Worm (Caenorhabditis elegans) whole organism, L1 larva: ENCODE measurements around the gene faah-3.

Experiments used
- C04F5.9 ChIP-seq: sonication (generic microtip); optimal IDR thresholded peaks from 2 replicates; lab custom pipeline; 2016; ENCODE audit warnings: missing genetic modification characterization, missing compliant biosample characterization
- C16A3.4 ChIP-seq: fragments of 150-350 bp; optimal IDR thresholded peaks from 2 replicates; lab custom pipeline; 2014; ENCODE audit warnings: missing biosample characterization, missing genetic modification characterization
- alr-1 ChIP-seq: fragments of 200-800 bp; sonication (Bioruptor generic); optimal IDR thresholded peaks from 2 replicates; lab custom pipeline; 2018; ENCODE audit warnings: borderline replicate concordance, mild to moderate bottlenecking, missing genetic modification characterization, missing compliant biosample characterization
- aly-2 ChIP-seq: fragments of 150-350 bp; optimal IDR thresholded peaks from 2 replicates; lab custom pipeline; 2014; ENCODE audit warnings: missing biosample characterization, missing genetic modification characterization
- blmp-1 ChIP-seq: fragments of 150-350 bp; optimal IDR thresholded peaks from 2 replicates; lab custom pipeline; 2014; ENCODE audit warnings: missing biosample characterization, missing genetic modification characterization
- ceh-82 ChIP-seq, 3 experiments: fragments of 150-350 bp in 1 of 3; sonication (generic microtip) in 2 of 3; optimal IDR thresholded peaks; 2 replicates each; lab custom pipeline; 2014 to 2017; ENCODE audit warnings: missing biosample characterization in 3 of 3, missing genetic modification characterization in 3 of 3
- ceh-88 ChIP-seq: fragments of 200-800 bp; sonication (Bioruptor generic); IDR thresholded peaks from 2 replicates; pipeline ENCODE4 v1.3.6; 2022; ENCODE audit warnings: missing genetic modification characterization, missing compliant biosample characterization
- ceh-90 ChIP-seq: sonication (generic microtip); optimal IDR thresholded peaks from 2 replicates; lab custom pipeline; 2016; ENCODE audit warnings: missing genetic modification characterization, missing compliant biosample characterization
- dpl-1 ChIP-seq, 3 experiments: fragments of 150-350 bp in 2 of 3; sonication (generic microtip) in 1 of 3; optimal IDR thresholded peaks; 2 replicates each; lab custom pipeline; 2014 to 2017; ENCODE audit warnings: missing biosample characterization in 3 of 3, missing genetic modification characterization in 3 of 3, missing genetic modification reagents in 3 of 3
- dsc-1 ChIP-seq: sonication (generic microtip); optimal IDR thresholded peaks from 2 replicates; lab custom pipeline; 2016; ENCODE audit warnings: mild to moderate bottlenecking, missing genetic modification characterization, missing compliant biosample characterization
- efl-1 ChIP-seq, 4 experiments: fragments of 150-350 bp; optimal IDR thresholded peaks in 3 of 4; peaks in 1 of 4; 1 replicate in 1 of 4; 2 replicates in 3 of 4; lab custom pipeline; 2014; ENCODE audit warnings: missing biosample characterization in 2 of 4, missing genetic modification characterization in 2 of 4, missing genetic modification reagents in 2 of 4
- egl-13 ChIP-seq: sonication (generic microtip); optimal IDR thresholded peaks from 2 replicates; lab custom pipeline; 2016; ENCODE audit warnings: missing genotype, missing genetic modification reagents, missing genetic modification characterization, missing compliant biosample characterization
- elt-2 ChIP-seq: sonication (generic microtip); optimal IDR thresholded peaks from 2 replicates; lab custom pipeline; 2016; ENCODE audit warnings: missing genetic modification characterization, mild to moderate bottlenecking, inconsistent platforms, missing compliant biosample characterization, missing genetic modification reagents
- grh-1 ChIP-seq: fragments of 200-800 bp; sonication (Bioruptor generic); IDR thresholded peaks from 2 replicates; pipeline ENCODE4 v1.3.6; 2022; ENCODE audit warnings: missing genetic modification reagents, missing genetic modification characterization, missing compliant biosample characterization
- hlh-17 ChIP-seq: fragments of 200-800 bp; sonication (Bioruptor generic); optimal IDR thresholded peaks from 2 replicates; lab custom pipeline; 2018; ENCODE audit warnings: missing genetic modification characterization, mild to moderate bottlenecking, missing compliant biosample characterization, moderate library complexity, borderline replicate concordance
- hpl-2 ChIP-seq: fragments of 150-350 bp; optimal IDR thresholded peaks from 2 replicates; lab custom pipeline; 2014; ENCODE audit warnings: missing biosample characterization, missing genetic modification reagents, missing genetic modification characterization
- irx-1 ChIP-seq: sonication (generic microtip); optimal IDR thresholded peaks from 2 replicates; lab custom pipeline; 2016; ENCODE audit warnings: missing genetic modification characterization, missing compliant biosample characterization
- isw-1 ChIP-seq: fragments of 200-800 bp; sonication (Bioruptor generic); IDR thresholded peaks from 2 replicates; pipeline ENCODE4 v1.3.6; 2022; ENCODE audit warnings: missing genetic modification characterization, missing compliant biosample characterization
- jun-1 ChIP-seq: fragments of 150-350 bp; optimal IDR thresholded peaks from 2 replicates; lab custom pipeline; 2014; ENCODE audit warnings: missing biosample characterization, missing genetic modification reagents, missing genetic modification characterization
- lin-13 ChIP-seq: fragments of 150-350 bp; optimal IDR thresholded peaks from 2 replicates; lab custom pipeline; 2014; ENCODE audit warnings: missing biosample characterization, missing genetic modification reagents, missing genetic modification characterization
- lin-35 ChIP-seq, 2 experiments: fragments of 150-350 bp; optimal IDR thresholded peaks; 2 replicates each; lab custom pipeline; 2014; ENCODE audit warnings: missing biosample characterization in 2 of 2, missing genetic modification characterization in 2 of 2, missing genetic modification reagents in 2 of 2
- lin-39 ChIP-seq: fragments of 150-350 bp; optimal IDR thresholded peaks from 2 replicates; lab custom pipeline; 2014; ENCODE audit warnings: missing biosample characterization, missing genetic modification reagents, missing genetic modification characterization
- lsy-2 ChIP-seq, 2 experiments: fragments of 150-350 bp; optimal IDR thresholded peaks; 2 replicates each; lab custom pipeline; 2014; ENCODE audit warnings: missing biosample characterization in 2 of 2, missing genetic modification characterization in 2 of 2
- mdl-1 ChIP-seq, 2 experiments: fragments of 150-350 bp; optimal IDR thresholded peaks; 2 replicates each; lab custom pipeline; 2014 to 2017; ENCODE audit warnings: missing biosample characterization in 2 of 2, missing genetic modification characterization in 2 of 2, inconsistent platforms in 1 of 2
- mep-1 ChIP-seq: fragments of 150-350 bp; optimal IDR thresholded peaks from 2 replicates; lab custom pipeline; 2014; ENCODE audit warnings: missing biosample characterization, missing genetic modification characterization
- nhr-11 ChIP-seq: fragments of 150-350 bp; optimal IDR thresholded peaks from 2 replicates; lab custom pipeline; 2014; ENCODE audit warnings: missing biosample characterization, missing genetic modification characterization
- nhr-12 ChIP-seq: sonication (generic microtip); optimal IDR thresholded peaks from 2 replicates; lab custom pipeline; 2017; ENCODE audit warnings: missing biosample characterization, missing genetic modification characterization
- nhr-19 ChIP-seq: fragments of 200-800 bp; sonication (Bioruptor generic); conservative IDR thresholded peaks from 2 replicates; pipeline ENCODE4 v1.3.6; 2022; ENCODE audit warnings: missing genetic modification characterization, missing compliant biosample characterization
- nhr-20 ChIP-seq: sonication (generic microtip); optimal IDR thresholded peaks from 2 replicates; lab custom pipeline; 2016; ENCODE audit warnings: mild to moderate bottlenecking, missing genetic modification characterization, missing compliant biosample characterization
- nhr-28 ChIP-seq: fragments of 150-350 bp; optimal IDR thresholded peaks from 2 replicates; lab custom pipeline; 2014; ENCODE audit warnings: missing biosample characterization, missing genetic modification characterization
- nhr-47 ChIP-seq: sonication (generic microtip); optimal IDR thresholded peaks from 2 replicates; lab custom pipeline; 2016; ENCODE audit warnings: mild to moderate bottlenecking, missing genetic modification characterization, moderate library complexity, missing compliant biosample characterization
- nhr-71 ChIP-seq: sonication (generic microtip); optimal IDR thresholded peaks from 2 replicates; lab custom pipeline; 2016; ENCODE audit warnings: mild to moderate bottlenecking, missing genetic modification characterization, moderate library complexity, missing compliant biosample characterization
- nhr-85 ChIP-seq: sonication (generic microtip); peaks from one replicate; lab custom pipeline; 2016; ENCODE audit warnings: missing genetic modification characterization, inconsistent platforms, missing compliant biosample characterization
- pax-3 ChIP-seq: fragments of 200-800 bp; sonication (Bioruptor generic); optimal IDR thresholded peaks from 2 replicates; lab custom pipeline; 2018; ENCODE audit warnings: mild to moderate bottlenecking, missing genetic modification characterization, moderate library complexity, missing compliant biosample characterization
- skn-1 ChIP-seq: fragments of 150-350 bp; optimal IDR thresholded peaks from 2 replicates; lab custom pipeline; 2014; ENCODE audit warnings: missing biosample characterization, missing genetic modification characterization
- snu-23 ChIP-seq: sonication (generic microtip); optimal IDR thresholded peaks from 2 replicates; lab custom pipeline; 2016; ENCODE audit warnings: missing genetic modification characterization, missing compliant biosample characterization
- sox-4 ChIP-seq: sonication (generic microtip); optimal IDR thresholded peaks from 2 replicates; lab custom pipeline; 2016; ENCODE audit warnings: missing genetic modification characterization, missing compliant biosample characterization
- sptf-1 ChIP-seq: fragments of 150-350 bp; optimal IDR thresholded peaks from 2 replicates; lab custom pipeline; 2014; ENCODE audit warnings: missing biosample characterization, missing genetic modification characterization
- swsn-7 ChIP-seq: sonication (generic microtip); optimal IDR thresholded peaks from 2 replicates; lab custom pipeline; 2016; ENCODE audit warnings: missing genetic modification characterization, missing compliant biosample characterization
- tbx-2 ChIP-seq: sonication (generic microtip); optimal IDR thresholded peaks from 2 replicates; lab custom pipeline; 2016; ENCODE audit warnings: missing genetic modification characterization, missing compliant biosample characterization
- tlp-1 ChIP-seq: fragments of 150-350 bp; optimal IDR thresholded peaks from 2 replicates; lab custom pipeline; 2014; ENCODE audit warnings: missing biosample characterization, missing genetic modification characterization
- unc-130 ChIP-seq: fragments of 150-350 bp; optimal IDR thresholded peaks from 2 replicates; lab custom pipeline; 2017; ENCODE audit warnings: missing biosample characterization, missing genetic modification characterization, inconsistent platforms
- unc-62 ChIP-seq: fragments of 150-350 bp; optimal IDR thresholded peaks from 2 replicates; lab custom pipeline; 2014; ENCODE audit warnings: missing biosample characterization, missing genetic modification reagents, missing genetic modification characterization
- unc-86 ChIP-seq: sonication (generic microtip); optimal IDR thresholded peaks from 2 replicates; lab custom pipeline; 2016; ENCODE audit warnings: missing genetic modification characterization, missing compliant biosample characterization
- xbp-1 ChIP-seq: sonication (generic microtip); optimal IDR thresholded peaks from 2 replicates; lab custom pipeline; 2016; ENCODE audit warnings: missing genetic modification characterization, missing compliant biosample characterization
- zag-1 ChIP-seq: fragments of 150-350 bp; optimal IDR thresholded peaks from 2 replicates; lab custom pipeline; 2014; ENCODE audit warnings: missing biosample characterization, missing genetic modification characterization
- ztf-11 ChIP-seq, 2 experiments: sonication (generic microtip); optimal IDR thresholded peaks; 2 replicates each; lab custom pipeline; 2016 to 2017; ENCODE audit warnings: missing genetic modification characterization in 2 of 2, missing biosample characterization in 1 of 2, missing compliant biosample characterization in 1 of 2

faah-3 gene

DNA sequence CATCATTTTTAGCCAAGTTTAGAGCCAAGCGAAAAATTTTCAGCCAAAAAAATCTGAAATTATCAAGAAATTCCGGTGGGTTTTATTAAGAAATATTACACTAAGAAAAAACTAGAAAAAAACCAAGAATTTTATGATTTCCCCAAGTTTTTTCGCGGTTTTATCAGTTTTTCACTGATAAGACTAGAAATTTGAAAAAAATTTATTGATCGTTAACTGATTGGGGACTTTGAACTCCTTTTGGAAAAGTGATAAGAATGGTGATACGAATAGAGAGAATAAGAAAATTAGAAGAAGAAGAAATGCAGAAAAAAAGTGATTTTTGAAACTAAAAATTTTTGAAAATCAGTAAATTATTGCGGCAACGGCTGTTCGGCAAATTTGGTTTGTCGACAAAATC is at the start of gene faah-3:
Gene faah-3, minus strand, starts transcription at position 53 of the 400 bp plus-strand sequence.
- TF ChIP-seq elt-2 (tag; lab: Kevin White, UChicago) (peak; percentile 85), dsc-1 (tag; lab: Kevin White, UChicago) (no peak), tlp-1 (tag; lab: Kevin White, UChicago) (peak; percentile 64)

- peak; percentile 36 to 59 for TF ChIP-seq lsy-2 (tag; optimal IDR thresholded peaks at IDR 0.05; lab: Kevin White, UChicago)
- peak; percentile 8 for TF ChIP-seq mep-1 (tag; lab: Kevin White, UChicago)
- TF ChIP-seq unc-130 (tag; lab: Kevin White, UChicago), result no peak
- TF ChIP-seq snu-23 (GFP tag; lab: Kevin White, UChicago), result peak; percentile 50
- peak; percentile 13 for TF ChIP-seq nhr-20 (tag; lab: Kevin White, UChicago)
- TF ChIP-seq tbx-2 (tag; lab: Kevin White, UChicago), result peak; percentile 15
- no peak for TF ChIP-seq unc-62
- peak; percentile 92 to 95 for TF ChIP-seq efl-1 (optimal IDR thresholded peaks at IDR 0.05; lab: Kevin White, UChicago)
- TF ChIP-seq efl-1 (GFP tag; optimal IDR thresholded peaks at IDR 0.05 in 1 of 2; lab: Kevin White, UChicago), result peak; percentile 91 to 99
- TF ChIP-seq egl-13 (tag; lab: Kevin White, UChicago), result no peak
- TF ChIP-seq ceh-82 (tag; optimal IDR thresholded peaks at IDR 0.05; lab: Kevin White, UChicago), result peak in 1 of 3 experiments; percentile 13
- TF ChIP-seq C04F5.9, result no peak
- TF ChIP-seq jun-1 (tag; lab: Kevin White, UChicago), result no peak
- peak; percentile 18 for TF ChIP-seq unc-86 (tag; lab: Kevin White, UChicago)
- peak; percentile 15 for TF ChIP-seq swsn-7 (tag; lab: Kevin White, UChicago)
- TF ChIP-seq C16A3.4, result peak; percentile 7
- TF ChIP-seq nhr-85 (tag; lab: Kevin White, UChicago), result peak; percentile 1
- TF ChIP-seq dpl-1 (GFP tag; optimal IDR thresholded peaks at IDR 0.05; lab: Kevin White, UChicago), result peak; percentile 87 to 89 (median 88)
- TF ChIP-seq grh-1, result 0 out of 2 replicates have a peak, but pooled peaks have one; percentile 33
- TF ChIP-seq sox-4 (tag; lab: Kevin White, UChicago), result no peak
- peak; percentile 31 for TF ChIP-seq isw-1 (GFP tag; lab: Robert Waterston, UW)
- TF ChIP-seq nhr-19 (GFP tag; lab: Robert Waterston, UW), result peak; percentile 38
- peak; percentile 91 to 94 for TF ChIP-seq lin-35 (GFP tag; optimal IDR thresholded peaks at IDR 0.05; lab: Kevin White, UChicago)
- TF ChIP-seq lin-13 (GFP tag; lab: Kevin White, UChicago), result no peak
- peak; percentile 32 for TF ChIP-seq skn-1 (tag; lab: Kevin White, UChicago)
- no peak for TF ChIP-seq mdl-1 (tag; optimal IDR thresholded peaks at IDR 0.05; lab: Kevin White, UChicago)
- TF ChIP-seq xbp-1, result peak; percentile 41
- TF ChIP-seq, all 84 proteins: peak for 18
These were observed 46.4 kb upstream of the faah-3 start, which contains the start of gene lep-2 for ce11 chrIV:991647-992400. lep-2 (plus strand) TSS chrIV:992283.

- TF ChIP-seq hlh-17 (no peak), unc-130 (tag; lab: Kevin White, UChicago) (no peak), unc-62 (no peak), nhr-12 (tag; lab: Kevin White, UChicago) (no peak), sptf-1 (tag; lab: Kevin White, UChicago) (no peak), lin-39 (no peak), ztf-11 (tag; optimal IDR thresholded peaks at IDR 0.05; lab: Kevin White, UChicago) (no peak), nhr-71 (tag; lab: Kevin White, UChicago) (peak; percentile 42), aly-2 (tag; lab: Kevin White, UChicago) (no peak), C04F5.9 (no peak), blmp-1 (tag; lab: Kevin White, UChicago) (no peak), irx-1 (tag; lab: Kevin White, UChicago) (no peak), ceh-88 (GFP tag; lab: Robert Waterston, UW) (no peak), snu-23 (GFP tag; lab: Kevin White, UChicago) (no peak), nhr-28 (tag; lab: Kevin White, UChicago) (no peak), egl-13 (tag; lab: Kevin White, UChicago) (no peak), nhr-20 (tag; lab: Kevin White, UChicago) (no peak), alr-1 (tag; lab: Kevin White, UChicago) (no peak), nhr-11 (no peak), zag-1 (no peak), ceh-90 (tag; lab: Kevin White, UChicago) (no peak), isw-1 (GFP tag; lab: Robert Waterston, UW) (no peak), mep-1 (tag; lab: Kevin White, UChicago) (no peak), nhr-47 (tag; lab: Kevin White, UChicago) (peak; percentile 58), dpl-1 (GFP tag; optimal IDR thresholded peaks at IDR 0.05; lab: Kevin White, UChicago) (peak in 1 of 3 experiments; percentile 12), pax-3 (tag; lab: Kevin White, UChicago) (no peak), hpl-2 (GFP tag; lab: Kevin White, UChicago) (no peak)
These were observed 45.8 kb upstream of the faah-3 start for ce11 chrIV:991181-991642.
